Worm (Caenorhabditis elegans) whole organism, mixed stage, embryonic: ENCODE data around the gene pals-39.

Source experiments
- blmp-1 ChIP-seq: fragments of 150-350 bp; optimal IDR thresholded peaks from 2 replicates; lab custom pipeline; 2014; ENCODE audit warnings: missing biosample characterization, missing genetic modification characterization
- ces-1 ChIP-seq: fragments of 150-350 bp; optimal IDR thresholded peaks from 2 replicates; lab custom pipeline; 2014; ENCODE audit warnings: missing biosample characterization, missing genetic modification reagents, missing genetic modification characterization
- drap-1 ChIP-seq: fragments of 200-800 bp; sonication (Bioruptor generic); optimal IDR thresholded peaks from 3 replicates; lab custom pipeline; 2018; ENCODE audit warnings: mild to moderate bottlenecking, missing genetic modification characterization, missing compliant biosample characterization
- lin-32 ChIP-seq: fragments of 200-800 bp; sonication (Bioruptor generic); optimal IDR thresholded peaks from 2 replicates; lab custom pipeline; 2018; ENCODE audit warnings: mild to moderate bottlenecking, missing genetic modification characterization, missing compliant biosample characterization
- nhr-28 ChIP-seq: fragments of 150-350 bp; optimal IDR thresholded peaks from 2 replicates; lab custom pipeline; 2014; ENCODE audit warnings: missing biosample characterization, missing genetic modification characterization
- nhr-76 ChIP-seq: sonication (generic microtip); optimal IDR thresholded peaks from 2 replicates; lab custom pipeline; 2017; ENCODE audit warnings: missing biosample characterization, missing genetic modification characterization
- pha-4 ChIP-seq: fragments of 150-350 bp; optimal IDR thresholded peaks from 2 replicates; lab custom pipeline; 2018; ENCODE audit warnings: missing biosample characterization, missing genetic modification reagents, missing genetic modification characterization
- snpc-4 ChIP-seq: fragments of 150-350 bp; optimal IDR thresholded peaks from 2 replicates; lab custom pipeline; 2014; ENCODE audit warnings: missing biosample characterization, missing genetic modification characterization
- unc-39 ChIP-seq: fragments of 150-350 bp; optimal IDR thresholded peaks from 2 replicates; lab custom pipeline; 2014; ENCODE audit warnings: missing biosample characterization, missing genetic modification characterization
- unc-62 ChIP-seq: fragments of 150-350 bp; optimal IDR thresholded peaks from 2 replicates; lab custom pipeline; 2014; ENCODE audit warnings: missing biosample characterization, missing genetic modification reagents, missing genetic modification characterization
- ztf-11 ChIP-seq: fragments of 150-350 bp; optimal IDR thresholded peaks from 2 replicates; lab custom pipeline; 2014; ENCODE audit warnings: missing biosample characterization, missing genetic modification characterization

ce11 chrV:12412321-12412720 lies 31.3 kb downstream of the pals-39 start:
- no peak for TF ChIP-seq nhr-28
- no peak for TF ChIP-seq ces-1 (GFP tag; lab: Kevin White, UChicago)
- TF ChIP-seq ztf-11: no peak
- no peak for TF ChIP-seq lin-32 (GFP tag; lab: Kevin White, UChicago)
- no peak for TF ChIP-seq nhr-76 (tag; lab: Kevin White, UChicago)
- TF ChIP-seq unc-62 (GFP tag; lab: Kevin White, UChicago): no peak
- no peak for TF ChIP-seq drap-1 (GFP tag; lab: Kevin White, UChicago)
- no peak for TF ChIP-seq snpc-4 (tag; lab: Kevin White, UChicago)
- TF ChIP-seq unc-39 (tag; lab: Kevin White, UChicago): no peak
- TF ChIP-seq blmp-1: no peak
- TF ChIP-seq pha-4 (tag; lab: Kevin White, UChicago): no peak
